Worm (Caenorhabditis elegans) whole organism, L3 larva: ENCODE results near the gene srbc-83.
A peak's percentile ranks its signal among the peaks of the same experiment; 100 is the strongest.

Source experiments
- ZK546.5 ChIP-seq: sonication (generic microtip); optimal IDR thresholded peaks from 2 replicates; lab custom pipeline; 2017; ENCODE audit warnings: missing biosample characterization, missing genetic modification characterization
- ama-1 ChIP-seq: fragments of 150-350 bp; optimal IDR thresholded peaks from 2 replicates; lab custom pipeline; 2018
- ceh-28 ChIP-seq: fragments of 150-350 bp; optimal IDR thresholded peaks from 2 replicates; lab custom pipeline; 2014; ENCODE audit warnings: missing biosample characterization, missing genetic modification reagents, missing genetic modification characterization
- ceh-82 ChIP-seq: fragments of 150-350 bp; optimal IDR thresholded peaks from 2 replicates; lab custom pipeline; 2014; ENCODE audit warnings: missing biosample characterization, missing genetic modification characterization
- ceh-9 ChIP-seq: sonication (generic microtip); optimal IDR thresholded peaks from 2 replicates; lab custom pipeline; 2018; ENCODE audit warnings: missing biosample characterization, missing genetic modification characterization
- daf-12 ChIP-seq: fragments of 150-350 bp; optimal IDR thresholded peaks from 2 replicates; lab custom pipeline; 2014; ENCODE audit warnings: missing biosample characterization, missing genetic modification reagents, missing genetic modification characterization
- egl-27 ChIP-seq: sonication (generic microtip); optimal IDR thresholded peaks from 4 replicates; lab custom pipeline; 2017; ENCODE audit warnings: missing biosample characterization, missing genetic modification reagents, missing genetic modification characterization
- egl-5 ChIP-seq: fragments of 150-350 bp; optimal IDR thresholded peaks from 2 replicates; lab custom pipeline; 2017; ENCODE audit warnings: missing biosample characterization, missing genetic modification reagents, missing genetic modification characterization, inconsistent platforms
- elt-2 ChIP-seq: sonication (generic microtip); optimal IDR thresholded peaks from 2 replicates; lab custom pipeline; 2016; ENCODE audit warnings: missing genetic modification reagents, mild to moderate bottlenecking, missing genetic modification characterization, missing compliant biosample characterization
- elt-3 ChIP-seq, 3 experiments: fragments of 150-350 bp in 1 of 3; sonication (generic microtip) in 2 of 3; optimal IDR thresholded peaks; 2 replicates in 2 of 3; 4 replicates in 1 of 3; lab custom pipeline; 2014 to 2017; ENCODE audit warnings: missing biosample characterization in 3 of 3, missing genetic modification characterization in 3 of 3
- eor-1 ChIP-seq, 2 experiments: fragments of 150-350 bp; optimal IDR thresholded peaks; 2 replicates each; lab custom pipeline; 2014 to 2018; ENCODE audit warnings: missing biosample characterization in 2 of 2, missing genetic modification characterization in 2 of 2
- fkh-10 ChIP-seq: sonication (generic microtip); optimal IDR thresholded peaks from 2 replicates; lab custom pipeline; 2017; ENCODE audit warnings: missing biosample characterization, missing genetic modification reagents, missing genetic modification characterization
- fkh-2 ChIP-seq: fragments of 150-350 bp; optimal IDR thresholded peaks from 2 replicates; lab custom pipeline; 2014; ENCODE audit warnings: missing biosample characterization, missing genetic modification reagents, missing genetic modification characterization
- fos-1 ChIP-seq: fragments of 150-350 bp; optimal IDR thresholded peaks from 2 replicates; lab custom pipeline; 2014; ENCODE audit warnings: missing biosample characterization, missing genetic modification characterization
- jun-1 ChIP-seq: fragments of 150-350 bp; optimal IDR thresholded peaks from 2 replicates; lab custom pipeline; 2014; ENCODE audit warnings: missing biosample characterization, missing genetic modification reagents, missing genetic modification characterization
- lin-15B ChIP-seq: fragments of 150-350 bp; optimal IDR thresholded peaks from 2 replicates; lab custom pipeline; 2014; ENCODE audit warnings: missing biosample characterization, missing genetic modification characterization
- lin-39 ChIP-seq: fragments of 150-350 bp; optimal IDR thresholded peaks from 2 replicates; lab custom pipeline; 2018; ENCODE audit warnings: missing biosample characterization, missing genetic modification reagents, missing genetic modification characterization
- lsy-12 ChIP-seq: sonication (generic microtip); optimal IDR thresholded peaks from 2 replicates; lab custom pipeline; 2016; ENCODE audit warnings: mild to moderate bottlenecking, missing genetic modification characterization, missing compliant biosample characterization
- nfya-1 ChIP-seq: sonication (generic microtip); optimal IDR thresholded peaks from 2 replicates; lab custom pipeline; 2017; ENCODE audit warnings: missing genetic modification characterization, mild to moderate bottlenecking, missing compliant biosample characterization, antibody characterized with exemption, moderate library complexity; ENCODE audit not compliant: insufficient read depth
- nhr-11 ChIP-seq: fragments of 150-350 bp; optimal IDR thresholded peaks from 2 replicates; lab custom pipeline; 2014; ENCODE audit warnings: missing biosample characterization, missing genetic modification characterization
- nhr-23 ChIP-seq: fragments of 150-350 bp; optimal IDR thresholded peaks from 2 replicates; lab custom pipeline; 2014; ENCODE audit warnings: missing biosample characterization, missing genetic modification reagents, missing genetic modification characterization
- nhr-237 ChIP-seq: fragments of 150-350 bp; optimal IDR thresholded peaks from 2 replicates; lab custom pipeline; 2014; ENCODE audit warnings: missing biosample characterization, missing genetic modification characterization
- nhr-25 ChIP-seq: sonication (generic microtip); optimal IDR thresholded peaks from 2 replicates; lab custom pipeline; 2017; ENCODE audit warnings: missing biosample characterization, missing genetic modification characterization
- nhr-28 ChIP-seq: fragments of 150-350 bp; optimal IDR thresholded peaks from 2 replicates; lab custom pipeline; 2014; ENCODE audit warnings: missing biosample characterization, missing genetic modification characterization
- nhr-77 ChIP-seq: fragments of 150-350 bp; optimal IDR thresholded peaks from 2 replicates; lab custom pipeline; 2014; ENCODE audit warnings: missing biosample characterization, missing genetic modification characterization
- pha-4 ChIP-seq: fragments of 150-350 bp; optimal IDR thresholded peaks from 2 replicates; lab custom pipeline; 2014; ENCODE audit warnings: missing biosample characterization, missing genetic modification reagents, missing genetic modification characterization
- pqm-1 ChIP-seq: fragments of 150-350 bp; optimal IDR thresholded peaks from 2 replicates; lab custom pipeline; 2017; ENCODE audit warnings: missing biosample characterization, missing genetic modification characterization, inconsistent platforms
- sea-2 ChIP-seq: fragments of 150-350 bp; sonication (generic microtip); optimal IDR thresholded peaks from 4 replicates; lab custom pipeline; 2014; ENCODE audit warnings: missing biosample characterization, missing genetic modification reagents, missing genetic modification characterization
- skn-1 ChIP-seq: fragments of 150-350 bp; optimal IDR thresholded peaks from 2 replicates; lab custom pipeline; 2014; ENCODE audit warnings: missing biosample characterization, missing genetic modification characterization
- snpc-4 ChIP-seq: fragments of 150-350 bp; optimal IDR thresholded peaks from 2 replicates; lab custom pipeline; 2014; ENCODE audit warnings: missing biosample characterization, missing genetic modification characterization
- tbx-2 ChIP-seq: sonication (generic microtip); optimal IDR thresholded peaks from 2 replicates; lab custom pipeline; 2016; ENCODE audit warnings: mild to moderate bottlenecking, missing genetic modification characterization, missing compliant biosample characterization
- unc-39 ChIP-seq: sonication (generic microtip); optimal IDR thresholded peaks from 4 replicates; lab custom pipeline; 2017; ENCODE audit warnings: missing biosample characterization, missing genetic modification characterization
- unc-62 ChIP-seq: fragments of 150-350 bp; sonication (generic microtip); optimal IDR thresholded peaks from 4 replicates; lab custom pipeline; 2014; ENCODE audit warnings: missing biosample characterization, missing genetic modification reagents, missing genetic modification characterization
- zag-1 ChIP-seq: fragments of 150-350 bp; optimal IDR thresholded peaks from 2 replicates; lab custom pipeline; 2014; ENCODE audit warnings: missing biosample characterization, missing genetic modification characterization
- ztf-11 ChIP-seq: fragments of 150-350 bp; optimal IDR thresholded peaks from 2 replicates; lab custom pipeline; 2014; ENCODE audit warnings: missing biosample characterization, missing genetic modification characterization
- ztf-4 ChIP-seq: fragments of 150-350 bp; optimal IDR thresholded peaks from 2 replicates; lab custom pipeline; 2014; ENCODE audit warnings: missing biosample characterization, missing genetic modification characterization

srbc-83 gene

DNA sequence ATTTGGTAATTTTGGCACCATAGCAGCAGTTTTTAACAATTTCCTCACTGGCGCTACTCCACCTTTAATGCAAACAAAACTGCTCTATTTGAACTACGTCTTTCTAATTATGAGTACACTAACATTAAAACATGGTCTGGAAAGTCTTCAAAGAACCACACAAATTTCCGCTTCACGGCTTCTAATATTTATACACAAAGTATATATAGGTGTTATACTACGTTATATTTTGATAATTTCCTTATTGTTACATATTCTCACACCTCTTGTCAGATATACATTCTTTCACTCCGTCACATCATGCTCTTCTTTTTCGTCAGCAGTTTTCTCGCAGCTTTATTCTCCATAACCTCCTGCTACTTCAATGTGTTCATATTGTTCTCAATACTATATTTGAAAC lies 3.1 kb downstream of the srbc-83 start, which contains the start of gene srbc-82:
TSS of gene srbc-82 (plus strand) at position 301 of the 400 bp plus-strand sequence.
- no peak for TF ChIP-seq nhr-237
- TF ChIP-seq ZK546.5 (tag; lab: Kevin White, UChicago) = no peak
- no peak for TF ChIP-seq nfya-1 (tag; lab: Kevin White, UChicago)
- no peak for TF ChIP-seq zag-1 (tag; lab: Kevin White, UChicago)
- no peak for TF ChIP-seq ztf-4 (tag; lab: Kevin White, UChicago)
- TF ChIP-seq ceh-28 (tag; lab: Kevin White, UChicago) = no peak
- no peak for TF ChIP-seq fkh-10 (GFP tag; lab: Kevin White, UChicago)
- no peak for TF ChIP-seq lin-39 (tag; lab: Kevin White, UChicago)
- no peak for TF ChIP-seq nhr-28 (tag; lab: Kevin White, UChicago)
- TF ChIP-seq ztf-11 (tag; lab: Kevin White, UChicago) = no peak
- TF ChIP-seq nhr-77 (tag; lab: Kevin White, UChicago) = no peak
- TF ChIP-seq ceh-82 (tag; lab: Kevin White, UChicago) = no peak
- no peak for TF ChIP-seq unc-39
- no peak for TF ChIP-seq fkh-2 (tag; lab: Kevin White, UChicago)

DNA sequence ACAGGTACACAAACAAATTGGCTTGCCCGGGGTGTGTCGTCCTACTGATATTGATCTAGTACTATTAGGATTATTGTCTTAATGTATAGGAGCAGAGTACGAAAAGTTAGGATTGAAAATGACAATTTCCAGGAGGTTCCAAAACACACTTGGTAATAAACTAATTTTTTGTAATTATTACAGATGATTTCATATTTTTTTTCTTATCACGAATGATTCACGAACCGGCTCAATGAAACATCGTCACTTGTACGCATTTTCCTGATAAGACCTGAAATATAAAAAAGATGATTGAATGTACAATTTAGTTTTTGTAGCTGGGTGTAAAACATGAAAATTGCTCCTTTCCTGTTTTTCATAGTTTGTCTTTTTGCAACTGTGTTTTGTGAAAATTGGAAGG lies 5.3 kb downstream of the srbc-83 start, which contains the start of the genes C31A11.13 and oac-6:
TSS of gene C31A11.13 (minus strand) at position 113 of the 400 bp plus-strand sequence.
TSS of gene oac-6 (plus strand) at position 279 of the 400 bp plus-strand sequence.
- TF ChIP-seq sea-2 (GFP tag; lab: Kevin White, UChicago) (no peak), elt-2 (tag; lab: Kevin White, UChicago) (peak; percentile 58), pqm-1 (tag; lab: Kevin White, UChicago) (peak; percentile 60)
- TF ChIP-seq, all 47 proteins: peak for 2

DNA sequence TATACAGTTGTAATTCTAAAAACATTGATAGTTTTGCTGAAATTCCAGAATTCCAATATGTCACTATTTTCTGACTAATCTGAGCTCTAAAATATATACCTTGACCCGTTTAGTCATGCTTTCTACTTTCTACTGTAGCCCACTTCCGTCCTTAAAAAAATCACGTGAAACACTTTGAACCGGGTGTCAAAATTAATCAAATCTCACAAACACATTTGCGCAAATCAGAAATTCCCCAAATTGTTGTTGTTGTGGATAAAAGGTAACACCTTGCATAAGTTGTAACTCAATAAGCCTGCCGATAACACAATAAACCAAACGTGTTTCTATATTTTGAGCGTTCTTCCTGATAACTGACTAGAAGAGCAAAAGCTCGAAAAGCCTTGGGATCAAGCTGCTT lies 10.1 kb downstream of the srbc-83 start, which contains the start of gene srxa-7:
TSS of gene srxa-7 (plus strand) at position 301 of the 400 bp plus-strand sequence.
- no peak for TF ChIP-seq zag-1 (tag; lab: Kevin White, UChicago)
- TF ChIP-seq fos-1 (tag; lab: Kevin White, UChicago) = no peak
- no peak for TF ChIP-seq unc-62 (GFP tag; lab: Kevin White, UChicago)
- TF ChIP-seq daf-12 (tag; lab: Kevin White, UChicago) = no peak
- TF ChIP-seq tbx-2 (tag; lab: Kevin White, UChicago) = no peak
- TF ChIP-seq fkh-10 (GFP tag; lab: Kevin White, UChicago) = no peak
- TF ChIP-seq lsy-12 = no peak
- no peak for TF ChIP-seq nhr-23
- TF ChIP-seq nhr-237 = no peak
- no peak for TF ChIP-seq ceh-82 (tag; lab: Kevin White, UChicago)
- no peak for TF ChIP-seq jun-1
- no peak for TF ChIP-seq egl-27 (tag; lab: Kevin White, UChicago)
- TF ChIP-seq lin-15B = no peak
- TF ChIP-seq ztf-11 (tag; lab: Kevin White, UChicago) = no peak
- no peak for TF ChIP-seq skn-1 (tag; lab: Kevin White, UChicago)

DNA sequence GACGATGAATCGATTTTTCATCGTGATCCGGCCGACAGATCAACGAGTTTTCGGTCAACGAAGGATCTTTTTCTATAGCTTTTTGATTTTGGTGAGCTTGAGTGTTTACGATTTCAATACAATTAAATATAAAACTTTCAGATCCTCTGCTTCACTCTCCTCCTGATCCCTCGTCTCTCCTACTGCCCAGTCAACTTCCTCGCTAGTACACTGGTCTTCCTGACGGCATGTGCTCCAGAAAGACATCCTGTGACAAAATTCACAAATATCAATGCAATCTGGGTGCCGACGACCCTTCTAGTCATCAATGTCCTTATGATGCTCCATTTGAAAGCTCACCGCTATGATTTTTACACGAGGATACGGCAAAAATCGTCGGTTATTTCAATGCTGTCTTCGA lies 11.2 kb downstream of the srbc-83 start:
- TF ChIP-seq nhr-11 (tag; lab: Kevin White, UChicago) (no peak), ztf-4 (tag; lab: Kevin White, UChicago) (no peak), lin-15B (no peak), daf-12 (tag; lab: Kevin White, UChicago) (no peak), unc-39 (no peak), egl-5 (tag; lab: Kevin White, UChicago) (no peak), snpc-4 (tag; lab: Kevin White, UChicago) (no peak), ztf-11 (tag; lab: Kevin White, UChicago) (no peak), zag-1 (tag; lab: Kevin White, UChicago) (no peak), ama-1 (no peak), nhr-25 (tag; lab: Kevin White, UChicago) (no peak), ceh-9 (tag; lab: Kevin White, UChicago) (no peak), eor-1 (tag; optimal IDR thresholded peaks at IDR 0.05; lab: Kevin White, UChicago) (no peak), sea-2 (GFP tag; lab: Kevin White, UChicago) (no peak), pha-4 (no peak), elt-3 (tag; optimal IDR thresholded peaks at IDR 0.05; lab: Kevin White, UChicago) (no peak), egl-27 (tag; lab: Kevin White, UChicago) (no peak), fos-1 (tag; lab: Kevin White, UChicago) (no peak), pqm-1 (tag; lab: Kevin White, UChicago) (no peak), ZK546.5 (tag; lab: Kevin White, UChicago) (no peak)
